Fruit fly (Drosophila melanogaster) whole organism, wandering third instar larva: Measurements from ENCODE around the gene CG15308.

ENCODE experiments used
- CG32264 ChIP-seq: fragments of 200-800 bp; sonication (Bioruptor generic); optimal IDR thresholded peaks from 2 replicates; lab custom pipeline; 2016; ENCODE audit warnings: missing biosample characterization, missing genetic modification characterization
- CG9705 ChIP-seq: fragments of 200-800 bp; sonication (Bioruptor generic); optimal IDR thresholded peaks from 2 replicates; lab custom pipeline; 2018; ENCODE audit warnings: missing biosample characterization, mild to moderate bottlenecking, missing genetic modification characterization
- CrebA ChIP-seq: fragments of 200-800 bp; sonication (Bioruptor generic); optimal IDR thresholded peaks from 2 replicates; lab custom pipeline; 2016; ENCODE audit warnings: missing biosample characterization, mild to moderate bottlenecking, missing genetic modification characterization, borderline replicate concordance
- Dif ChIP-seq: fragments of 200-275, 200-300 bp; sonication (Bioruptor generic); optimal IDR thresholded peaks from 2 replicates; lab custom pipeline; 2018; ENCODE audit warnings: missing biosample characterization, missing genetic modification characterization; ENCODE audit not compliant: partially characterized antibody
- HLH106 ChIP-seq: fragments of 200-800 bp; optimal IDR thresholded peaks from 3 replicates; lab custom pipeline; 2019; ENCODE audit warnings: missing biosample characterization, mild to moderate bottlenecking, missing genetic modification characterization, moderate library complexity
- Hnf4 ChIP-seq: fragments of 200-800 bp; sonication (Bioruptor generic); optimal IDR thresholded peaks from 2 replicates; lab custom pipeline; 2016; ENCODE audit warnings: missing biosample characterization, mild to moderate bottlenecking, missing genetic modification characterization
- Hr83 ChIP-seq: fragments of 200-300 bp; sonication (Bioruptor generic); optimal IDR thresholded peaks from 2 replicates; lab custom pipeline; 2016; ENCODE audit warnings: missing biosample characterization, mild to moderate bottlenecking, missing genetic modification characterization, moderate library complexity; ENCODE audit not compliant: poor library complexity, severe bottlenecking
- Myc ChIP-seq: fragments of >200 bp; optimal IDR thresholded peaks from 2 replicates; lab custom pipeline; 2017
- N ChIP-seq: fragments of >200 bp; optimal IDR thresholded peaks from 2 replicates; lab custom pipeline; 2018; ENCODE audit warnings: missing biosample characterization, missing external identifiers, missing genetic modification characterization
- Rel ChIP-seq, 2 experiments: fragments of 200-800 bp; sonication (Bioruptor generic) in 1 of 2; optimal IDR thresholded peaks; 2 replicates in 1 of 2; 3 replicates in 1 of 2; lab custom pipeline; 2016 to 2019; ENCODE audit warnings: mild to moderate bottlenecking in 2 of 2, missing biosample characterization in 2 of 2, missing genetic modification characterization in 2 of 2, moderate library complexity in 1 of 2
- Sp1 ChIP-seq: fragments of 200-800 bp; sonication (Bioruptor generic); optimal IDR thresholded peaks from 3 replicates; lab custom pipeline; 2019; ENCODE audit warnings: missing biosample characterization, mild to moderate bottlenecking, missing genetic modification characterization, moderate library complexity
- Vsx2 ChIP-seq: fragments of 200-300, 225-300 bp; sonication (Bioruptor generic); optimal IDR thresholded peaks from 2 replicates; lab custom pipeline; 2018; ENCODE audit warnings: missing biosample characterization, missing genetic modification characterization; ENCODE audit not compliant: partially characterized antibody
- br ChIP-seq: fragments of 200-800 bp; sonication (Bioruptor generic); optimal IDR thresholded peaks from 2 replicates; lab custom pipeline; 2016; ENCODE audit warnings: missing biosample characterization, missing genetic modification characterization
- brk ChIP-seq: fragments of 200-800 bp; sonication (Bioruptor generic); optimal IDR thresholded peaks from 2 replicates; lab custom pipeline; 2016; ENCODE audit warnings: missing biosample characterization, mild to moderate bottlenecking, missing genetic modification characterization
- dl ChIP-seq, 2 experiments: fragments of 175-275, 200-275 bp in 1 of 2; fragments of 200-275 bp in 1 of 2; sonication (Bioruptor generic); optimal IDR thresholded peaks; lab custom pipeline; 2018; ENCODE audit warnings: mild to moderate bottlenecking in 2 of 2, missing biosample characterization in 2 of 2, missing genetic modification characterization in 2 of 2, moderate library complexity in 2 of 2; ENCODE audit not compliant: partially characterized antibody in 2 of 2, insufficient read depth in 1 of 2
- dmrt93B ChIP-seq: fragments of 200-800 bp; sonication (Bioruptor generic); optimal IDR thresholded peaks from 2 replicates; lab custom pipeline; 2018; ENCODE audit warnings: missing biosample characterization, mild to moderate bottlenecking, missing genetic modification characterization
- ey ChIP-seq: fragments of 200-800 bp; sonication (Bioruptor generic); optimal IDR thresholded peaks from 2 replicates; lab custom pipeline; 2016; ENCODE audit warnings: missing biosample characterization, missing genetic modification characterization
- foxo ChIP-seq, 2 experiments: fragments of 200-800 bp; sonication (Bioruptor generic); optimal IDR thresholded peaks; 2 replicates in 1 of 2; 3 replicates in 1 of 2; lab custom pipeline; 2016 to 2017; ENCODE audit warnings: missing biosample characterization in 2 of 2, missing genetic modification characterization in 2 of 2
- fru ChIP-seq: fragments of 200-800 bp; sonication (Bioruptor generic); optimal IDR thresholded peaks from 3 replicates; lab custom pipeline; 2016; ENCODE audit warnings: missing biosample characterization, mild to moderate bottlenecking, missing genetic modification characterization
- h ChIP-seq: fragments of 200-800 bp; sonication (Bioruptor generic); optimal IDR thresholded peaks from 3 replicates; lab custom pipeline; 2016; ENCODE audit warnings: missing biosample characterization, mild to moderate bottlenecking, missing genetic modification characterization
- psq ChIP-seq: fragments of 200-800 bp; sonication (Bioruptor generic); optimal IDR thresholded peaks from 3 replicates; lab custom pipeline; 2017; ENCODE audit warnings: missing biosample characterization, mild to moderate bottlenecking, missing genetic modification characterization, moderate library complexity
- rgr ChIP-seq: fragments of 200-800 bp; sonication (Bioruptor generic); optimal IDR thresholded peaks from 3 replicates; lab custom pipeline; 2016; ENCODE audit warnings: missing biosample characterization, mild to moderate bottlenecking, missing genetic modification characterization
- sage ChIP-seq: fragments of 200-800 bp; sonication (Bioruptor generic); optimal IDR thresholded peaks from 2 replicates; lab custom pipeline; 2016; ENCODE audit warnings: missing biosample characterization, mild to moderate bottlenecking, missing genetic modification characterization
- sv ChIP-seq: fragments of 200-800 bp; sonication (Bioruptor generic); optimal IDR thresholded peaks from 3 replicates; lab custom pipeline; 2016; ENCODE audit warnings: missing biosample characterization, missing genetic modification characterization
- usp ChIP-seq: fragments of >200 bp; optimal IDR thresholded peaks from 2 replicates; lab custom pipeline; 2017; ENCODE audit warnings: missing biosample characterization, missing genetic modification characterization
- woc ChIP-seq: sonication (Bioruptor generic); optimal IDR thresholded peaks from 2 replicates; lab custom pipeline; 2016; ENCODE audit warnings: missing biosample characterization, mild to moderate bottlenecking, missing genetic modification characterization

The CG15308 gene

dm6 chrX:10211128-10211914, 7.6 kb downstream of the CG15308 start (continued):
- TF ChIP-seq psq (GFP tag; lab: Kevin White, UChicago): peak; percentile 85
- TF ChIP-seq h (GFP tag; lab: Kevin White, UChicago): peak; percentile 83
- TF ChIP-seq Hnf4 (GFP tag; lab: Kevin White, UChicago): peak; percentile 25

- TF ChIP-seq sage (GFP tag; lab: Kevin White, UChicago): no peak
- peak in 1 of 2 experiments; percentile 2 for TF ChIP-seq foxo (GFP tag; optimal IDR thresholded peaks at IDR 0.05; lab: Kevin White, UChicago)
- TF ChIP-seq Myc: peak; percentile 39
Measured at dm6 chrX:10210317-10210873, 8.5 kb downstream of the CG15308 start.

- TF ChIP-seq ey (GFP tag; lab: Kevin White, UChicago): no peak
- TF ChIP-seq Dif (GFP tag; lab: Kevin White, UChicago): peak; percentile 74
- peak; percentile 18 for TF ChIP-seq Vsx2 (GFP tag; lab: Kevin White, UChicago)
- no peak for TF ChIP-seq sage (GFP tag; lab: Kevin White, UChicago)
- no peak for TF ChIP-seq HLH106
- peak; percentile 94 for TF ChIP-seq psq (GFP tag; lab: Kevin White, UChicago)
- peak in 1 of 2 experiments; percentile 48 for TF ChIP-seq dl (GFP tag; optimal IDR thresholded peaks at IDR 0.05; lab: Kevin White, UChicago; ENCODE audit: insufficient read depth in 1 of 2, partially characterized antibody in 2 of 2)
- TF ChIP-seq Hnf4 (GFP tag; lab: Kevin White, UChicago): no peak
- TF ChIP-seq CG9705 (GFP tag; lab: Kevin White, UChicago): no peak
Measured at dm6 chrX:10209556-10210164, 9.3 kb downstream of the CG15308 start.

dm6 chrX:10206086-10206485, 12.9 kb downstream of the CG15308 start:
- TF ChIP-seq Hr83 (GFP tag; lab: Kevin White, UChicago) (no peak), Rel (GFP tag; optimal IDR thresholded peaks at IDR 0.05; lab: Kevin White, UChicago) (no peak), Rel (tag; optimal IDR thresholded peaks at IDR 0.05; lab: Kevin White, UChicago) (no peak), N (GFP tag; lab: Kevin White, UChicago) (no peak), dl (GFP tag; optimal IDR thresholded peaks at IDR 0.05; lab: Kevin White, UChicago; ENCODE audit: insufficient read depth in 1 of 2, partially characterized antibody in 2 of 2) (no peak)

- TF ChIP-seq N (GFP tag; lab: Kevin White, UChicago) (no peak), Rel (GFP tag; optimal IDR thresholded peaks at IDR 0.05; lab: Kevin White, UChicago) (no peak), Rel (tag; optimal IDR thresholded peaks at IDR 0.05; lab: Kevin White, UChicago) (no peak), brk (no peak), HLH106 (no peak), CrebA (GFP tag; lab: Kevin White, UChicago) (no peak), usp (GFP tag; lab: Kevin White, UChicago) (no peak), ey (GFP tag; lab: Kevin White, UChicago) (no peak), Hnf4 (GFP tag; lab: Kevin White, UChicago) (no peak), CG32264 (GFP tag; lab: Kevin White, UChicago) (no peak), dmrt93B (no peak), h (GFP tag; lab: Kevin White, UChicago) (no peak), Dif (GFP tag; lab: Kevin White, UChicago) (no peak), fru (GFP tag; lab: Kevin White, UChicago) (no peak), psq (GFP tag; lab: Kevin White, UChicago) (no peak), br (GFP tag; lab: Kevin White, UChicago) (no peak)
- TF ChIP-seq, all 38 proteins: peak for 0
Measured at dm6 chrX:10202595-10202994, 16.3 kb downstream of the CG15308 start.

dm6 chrX:10184355-10185058, 34.4 kb downstream of the CG15308 start:
- TF ChIP-seq h (GFP tag; lab: Kevin White, UChicago) (peak; percentile 24), foxo (GFP tag; optimal IDR thresholded peaks at IDR 0.05; lab: Kevin White, UChicago) (peak in 1 of 2 experiments; percentile 54), Sp1 (GFP tag; lab: Kevin White, UChicago) (peak; percentile 29), rgr (GFP tag; lab: Kevin White, UChicago) (peak; percentile 1), HLH106 (peak; percentile 44), woc (GFP tag; lab: Kevin White, UChicago) (no peak), sv (GFP tag; lab: Kevin White, UChicago) (peak; percentile 12), Rel (GFP tag; optimal IDR thresholded peaks at IDR 0.05; lab: Kevin White, UChicago) (no peak), Rel (tag; optimal IDR thresholded peaks at IDR 0.05; lab: Kevin White, UChicago) (no peak), fru (GFP tag; lab: Kevin White, UChicago) (peak; percentile 58)
